Fruit fly (Drosophila melanogaster) whole organism, pupa: Measurements from ENCODE around the gene CG4957.

Experiments used
- CG10348 ChIP-seq: fragments of 200-800 bp; sonication (Bioruptor generic); IDR thresholded peaks from 2 replicates; pipeline ENCODE4 v1.3.6; 2022; ENCODE audit warnings: missing biosample characterization, missing genetic modification characterization
- CG12605 ChIP-seq: fragments of 200-800 bp; sonication (Bioruptor generic); IDR thresholded peaks from 2 replicates; pipeline ENCODE4 v1.3.6; 2022; ENCODE audit warnings: missing biosample characterization, missing genetic modification characterization
- CG13204 ChIP-seq: fragments of 200-800 bp; sonication (Bioruptor generic); optimal IDR thresholded peaks from 2 replicates; lab custom pipeline; 2018; ENCODE audit warnings: missing biosample characterization, mild to moderate bottlenecking, missing genetic modification characterization, moderate library complexity
- CG14655 ChIP-seq: fragments of 200-800 bp; sonication (Bioruptor generic); optimal IDR thresholded peaks from 3 replicates; lab custom pipeline; 2017; ENCODE audit warnings: mild to moderate bottlenecking, missing biosample characterization, missing genetic modification reagents, missing genetic modification characterization
- CG15710 ChIP-seq: fragments of 200-800 bp; sonication (Bioruptor generic); optimal IDR thresholded peaks from 2 replicates; lab custom pipeline; 2018; ENCODE audit warnings: missing biosample characterization, mild to moderate bottlenecking, missing genetic modification characterization, moderate library complexity
- CG32121 ChIP-seq: fragments of 200-800 bp; sonication (Bioruptor generic); IDR thresholded peaks from 2 replicates; pipeline ENCODE4 v1.3.6; 2022; ENCODE audit warnings: missing biosample characterization, missing genetic modification characterization
- CG9948 ChIP-seq: fragments of 200-800 bp; sonication (Bioruptor generic); optimal IDR thresholded peaks from 2 replicates; lab custom pipeline; 2018; ENCODE audit warnings: missing biosample characterization, mild to moderate bottlenecking, missing genetic modification characterization, moderate library complexity
- D1 ChIP-seq: fragments of 200-800 bp; sonication (Bioruptor generic); optimal IDR thresholded peaks from 2 replicates; lab custom pipeline; 2018; ENCODE audit warnings: missing biosample characterization, mild to moderate bottlenecking, missing genetic modification characterization, moderate library complexity
- EcR ChIP-seq: fragments of 200-800 bp; sonication (Bioruptor generic); optimal IDR thresholded peaks from 3 replicates; lab custom pipeline; 2019; ENCODE audit warnings: missing biosample characterization, missing genetic modification characterization, mild to moderate bottlenecking, moderate library complexity, missing genetic modification reagents
- Ets98B ChIP-seq: fragments of 200-800 bp; sonication (Bioruptor generic); IDR thresholded peaks from 2 replicates; pipeline ENCODE4 v1.3.6; 2022; ENCODE audit warnings: missing biosample characterization, missing genetic modification characterization
- Pif1A ChIP-seq: fragments of 200-800 bp; sonication (Bioruptor generic); optimal IDR thresholded peaks from 3 replicates; lab custom pipeline; 2016; ENCODE audit warnings: missing biosample characterization, missing genetic modification characterization
- Pif1B ChIP-seq: fragments of 200-800 bp; sonication (Bioruptor generic); optimal IDR thresholded peaks from 3 replicates; lab custom pipeline; 2016; ENCODE audit warnings: missing biosample characterization, missing genetic modification characterization
- Snoo ChIP-seq: fragments of 200-800 bp; sonication (Bioruptor generic); optimal IDR thresholded peaks from 3 replicates; lab custom pipeline; 2017; ENCODE audit warnings: missing biosample characterization, mild to moderate bottlenecking, missing genetic modification characterization, inconsistent platforms

- TF ChIP-seq Ets98B (GFP tag; lab: Robert Waterston, UW) (no peak), CG9948 (tag; lab: Kevin White, UChicago) (no peak), CG13204 (GFP tag; lab: Kevin White, UChicago) (no peak), Pif1A (GFP tag; lab: Kevin White, UChicago) (no peak), Snoo (tag; lab: Kevin White, UChicago) (no peak), CG14655 (GFP tag; lab: Kevin White, UChicago) (no peak), CG10348 (GFP tag; lab: Robert Waterston, UW) (no peak), CG15710 (tag; lab: Kevin White, UChicago) (peak; percentile 8), D1 (tag; lab: Kevin White, UChicago) (no peak), Pif1B (GFP tag; lab: Kevin White, UChicago) (no peak), CG32121 (GFP tag; lab: Robert Waterston, UW) (no peak), EcR (no peak), CG12605 (GFP tag; lab: Robert Waterston, UW) (no peak)
These were observed 5.3 kb upstream of the CG4957 start, which contains the start of gene Rsf1 for dm6 chr2L:10263343-10263744.
